Fruit fly (Drosophila melanogaster) whole organism, embryonic: Measurements from ENCODE around the gene CG43796.
A peak's percentile ranks its signal among the peaks of the same experiment; 100 is the strongest.

Experiments
- BtbVII ChIP-seq: fragments of 200-800 bp; sonication (Bioruptor generic); optimal IDR thresholded peaks from 3 replicates; lab custom pipeline; 2017; ENCODE audit warnings: missing biosample characterization, mild to moderate bottlenecking, missing genetic modification characterization
- CG10543 ChIP-seq: fragments of 200-800 bp; sonication (Bioruptor generic); optimal IDR thresholded peaks from 3 replicates; lab custom pipeline; 2017; ENCODE audit warnings: missing biosample characterization, mild to moderate bottlenecking, missing genetic modification characterization, moderate library complexity
- CG11085 ChIP-seq: fragments of 200-800 bp; sonication (Bioruptor generic); IDR thresholded peaks from 2 replicates; pipeline ENCODE4 v1.3.6; 2022; ENCODE audit warnings: missing biosample characterization, missing genetic modification characterization
- CG11456 ChIP-seq: fragments of 200-800 bp; sonication (Bioruptor generic); IDR thresholded peaks from 3 replicates; pipeline ENCODE4 v1.3.6; 2022; ENCODE audit warnings: missing biosample characterization, missing genetic modification characterization
- CG12219 ChIP-seq: fragments of 200-800 bp; sonication (Bioruptor generic); optimal IDR thresholded peaks from 3 replicates; lab custom pipeline; 2018; ENCODE audit warnings: missing biosample characterization, mild to moderate bottlenecking, missing genetic modification characterization
- CG14050 ChIP-seq: fragments of 200-800 bp; sonication (Bioruptor generic); IDR thresholded peaks from 3 replicates; pipeline ENCODE4 v1.3.6; 2022; ENCODE audit warnings: missing biosample characterization, missing genetic modification characterization
- CG16779 ChIP-seq: fragments of 200-800 bp; sonication (Bioruptor generic); IDR thresholded peaks from 2 replicates; pipeline ENCODE4 v1.3.6; 2022; ENCODE audit warnings: missing biosample characterization, missing genetic modification characterization
- CG2199 ChIP-seq: fragments of 200-800 bp; sonication (Bioruptor generic); IDR thresholded peaks from 3 replicates; pipeline ENCODE4 v1.3.6; 2022; ENCODE audit warnings: missing biosample characterization, missing genetic modification characterization
- CG42726 ChIP-seq: fragments of 200-800 bp; sonication (Bioruptor generic); IDR thresholded peaks from 2 replicates; pipeline ENCODE4 v1.3.6; 2022; ENCODE audit warnings: missing biosample characterization, missing genetic modification characterization; ENCODE audit not compliant: partially characterized antibody
- CG4820 ChIP-seq: fragments of 200-800 bp; sonication (Bioruptor generic); optimal IDR thresholded peaks from 3 replicates; lab custom pipeline; 2016; ENCODE audit warnings: missing biosample characterization, missing genetic modification characterization
- CG4854 ChIP-seq: fragments of 200-800 bp; sonication (Bioruptor generic); optimal IDR thresholded peaks from 2 replicates; lab custom pipeline; 2016; ENCODE audit warnings: missing biosample characterization, missing genetic modification characterization, inconsistent platforms
- CG7745 ChIP-seq: fragments of 200-800 bp; sonication (Bioruptor generic); optimal IDR thresholded peaks from 2 replicates; lab custom pipeline; 2018; ENCODE audit warnings: missing biosample characterization, mild to moderate bottlenecking, missing genetic modification characterization, moderate library complexity
- CG7839 ChIP-seq: fragments of 200-800 bp; sonication (Bioruptor generic); optimal IDR thresholded peaks from 3 replicates; lab custom pipeline; 2018; ENCODE audit warnings: missing biosample characterization, mild to moderate bottlenecking, missing genetic modification characterization, moderate library complexity
- CG8944 ChIP-seq: fragments of 200-800 bp; sonication (Bioruptor generic); optimal IDR thresholded peaks from 3 replicates; lab custom pipeline; 2016; ENCODE audit warnings: missing biosample characterization, missing genetic modification characterization
- CG9932 ChIP-seq: fragments of 200-800 bp; sonication (Bioruptor generic); IDR thresholded peaks from 2 replicates; pipeline ENCODE4 v1.3.6; 2022; ENCODE audit warnings: missing biosample characterization, missing genetic modification characterization
- Doc2 ChIP-seq: fragments of 200-800 bp; sonication (Bioruptor generic); IDR thresholded peaks from 2 replicates; pipeline ENCODE4 v1.3.6; 2022; ENCODE audit warnings: missing biosample characterization, missing genetic modification characterization
- Elba2 ChIP-seq: fragments of 200-800 bp; sonication (Bioruptor generic); optimal IDR thresholded peaks from 3 replicates; lab custom pipeline; 2016; ENCODE audit warnings: missing biosample characterization, missing genetic modification characterization
- Mad ChIP-seq: fragments of 200-800 bp; sonication (Bioruptor generic); optimal IDR thresholded peaks from 2 replicates; lab custom pipeline; 2016; ENCODE audit warnings: missing biosample characterization, missing genetic modification characterization
- NC2α ChIP-seq: fragments of 200-800 bp; sonication (Bioruptor generic); optimal IDR thresholded peaks from 2 replicates; lab custom pipeline; 2016; ENCODE audit warnings: missing biosample characterization, missing genetic modification characterization
- NFAT ChIP-seq: fragments of 200-800 bp; sonication (Bioruptor generic); IDR thresholded peaks from 2 replicates; pipeline ENCODE4 v1.3.6; 2022; ENCODE audit warnings: missing biosample characterization, missing genetic modification characterization
- NK7.1 ChIP-seq: fragments of 200-800 bp; sonication (Bioruptor generic); optimal IDR thresholded peaks from 3 replicates; lab custom pipeline; 2016; ENCODE audit warnings: missing biosample characterization, missing genetic modification characterization
- Oaz ChIP-seq: fragments of 200-800 bp; sonication (Bioruptor generic); IDR thresholded peaks from 2 replicates; pipeline ENCODE4 v1.3.6; 2022; ENCODE audit warnings: missing biosample characterization, missing genetic modification characterization
- Six4 ChIP-seq: fragments of 200-800 bp; sonication (Bioruptor generic); optimal IDR thresholded peaks from 2 replicates; lab custom pipeline; 2016; ENCODE audit warnings: missing biosample characterization, missing genetic modification characterization
- Stat92E ChIP-seq, 3 experiments: fragments of >200 bp in 2 of 3; fragments of 200-800 bp in 1 of 3; sonication (Bioruptor generic) in 1 of 3; optimal IDR thresholded peaks; 2 replicates each; lab custom pipeline; 2017 to 2019; ENCODE audit warnings: missing biosample characterization in 3 of 3, missing genetic modification characterization in 3 of 3, mild to moderate bottlenecking in 1 of 3, moderate library complexity in 1 of 3
- Trl ChIP-seq, 3 experiments: fragments of >200 bp in 2 of 3; fragments of 200-800 bp in 1 of 3; sonication (Bioruptor generic) in 1 of 3; optimal IDR thresholded peaks; 2 replicates in 1 of 3; 3 replicates in 2 of 3; lab custom pipeline; 2016 to 2017; ENCODE audit warnings: missing biosample characterization in 1 of 3, missing genetic modification characterization in 1 of 3
- Vsx1 ChIP-seq: fragments of 200-800 bp; sonication (Bioruptor generic); optimal IDR thresholded peaks from 2 replicates; lab custom pipeline; 2017; ENCODE audit warnings: missing biosample characterization, mild to moderate bottlenecking, missing genetic modification characterization, missing genetic modification reagents
- Xbp1 ChIP-seq: fragments of 200-800 bp; sonication (Bioruptor generic); optimal IDR thresholded peaks from 3 replicates; lab custom pipeline; 2016; ENCODE audit warnings: missing biosample characterization, mild to moderate bottlenecking, missing genetic modification characterization
- Xrp1 ChIP-seq: fragments of 200-800 bp; sonication (Bioruptor generic); IDR thresholded peaks from 2 replicates; pipeline ENCODE4 v1.3.6; 2022; ENCODE audit warnings: missing biosample characterization, missing genetic modification characterization
- abd-A ChIP-seq: fragments of 200-800 bp; sonication (Bioruptor generic); optimal IDR thresholded peaks from 3 replicates; lab custom pipeline; 2019; ENCODE audit warnings: missing biosample characterization, mild to moderate bottlenecking, missing genetic modification characterization, moderate library complexity
- az2 ChIP-seq: fragments of 200-800 bp; sonication (Bioruptor generic); optimal IDR thresholded peaks from 3 replicates; lab custom pipeline; 2016; ENCODE audit warnings: missing biosample characterization, missing genetic modification characterization
- bab2 ChIP-seq: fragments of 200-800 bp; sonication (Bioruptor generic); optimal IDR thresholded peaks from 2 replicates; lab custom pipeline; 2016; ENCODE audit warnings: missing biosample characterization, missing genetic modification characterization
- cas ChIP-seq: fragments of 200-800 bp; sonication (Bioruptor generic); IDR thresholded peaks from 2 replicates; pipeline ENCODE4 v1.3.6; 2022; ENCODE audit warnings: missing biosample characterization, missing genetic modification characterization
- dm ChIP-seq: fragments of 200-800 bp; sonication (Bioruptor generic); optimal IDR thresholded peaks from 3 replicates; lab custom pipeline; 2016; ENCODE audit warnings: missing biosample characterization, missing genetic modification characterization
- gcm2 ChIP-seq: fragments of 200-800 bp; sonication (Bioruptor generic); optimal IDR thresholded peaks from 2 replicates; lab custom pipeline; 2016; ENCODE audit warnings: missing biosample characterization, missing genetic modification characterization
- gfzf ChIP-seq: fragments of 200-800 bp; sonication (Bioruptor generic); optimal IDR thresholded peaks from 2 replicates; lab custom pipeline; 2016; ENCODE audit warnings: missing biosample characterization, mild to moderate bottlenecking, missing genetic modification characterization, moderate library complexity
- grau ChIP-seq: fragments of 200-800 bp; optimal IDR thresholded peaks from 3 replicates; lab custom pipeline; 2019; ENCODE audit warnings: missing biosample characterization, mild to moderate bottlenecking, missing genetic modification characterization, moderate library complexity
- kay ChIP-seq: fragments of 200-800 bp; sonication (Bioruptor generic); optimal IDR thresholded peaks from 2 replicates; lab custom pipeline; 2016; ENCODE audit warnings: missing biosample characterization, missing genetic modification characterization
- ken ChIP-seq: fragments of 200-800 bp; sonication (Bioruptor generic); IDR thresholded peaks from 3 replicates; pipeline ENCODE4 v1.3.6; 2022; ENCODE audit warnings: missing biosample characterization, missing genetic modification characterization
- knrl ChIP-seq: fragments of 200-800 bp; sonication (Bioruptor generic); IDR thresholded peaks from 3 replicates; pipeline ENCODE4 v1.3.6; 2022; ENCODE audit warnings: missing biosample characterization, missing genetic modification characterization; ENCODE audit not compliant: partially characterized antibody
- lbe ChIP-seq: fragments of 200-800 bp; sonication (Bioruptor generic); optimal IDR thresholded peaks from 2 replicates; lab custom pipeline; 2016; ENCODE audit warnings: missing biosample characterization, mild to moderate bottlenecking, missing genetic modification characterization
- nmo ChIP-seq: fragments of 200-800 bp; sonication (Bioruptor generic); optimal IDR thresholded peaks from 2 replicates; lab custom pipeline; 2018; ENCODE audit warnings: missing biosample characterization, mild to moderate bottlenecking, missing genetic modification characterization, moderate library complexity
- oc ChIP-seq: fragments of 200-800 bp; sonication (Bioruptor generic); optimal IDR thresholded peaks from 2 replicates; lab custom pipeline; 2018; ENCODE audit warnings: missing biosample characterization, mild to moderate bottlenecking, missing genetic modification characterization, moderate library complexity
- ro ChIP-seq: fragments of 200-800 bp; sonication (Bioruptor generic); IDR thresholded peaks from 2 replicates; pipeline ENCODE4 v1.3.6; 2022; ENCODE audit warnings: missing biosample characterization, missing genetic modification characterization
- row ChIP-seq: fragments of 200-800 bp; sonication (Bioruptor generic); IDR thresholded peaks from 3 replicates; pipeline ENCODE4 v1.3.6; 2022; ENCODE audit warnings: missing biosample characterization, missing genetic modification characterization
- sens-2 ChIP-seq: fragments of 200-800 bp; sonication (Bioruptor generic); IDR thresholded peaks from 2 replicates; pipeline ENCODE4 v1.3.6; 2022; ENCODE audit warnings: missing biosample characterization, missing genetic modification characterization
- seq ChIP-seq: fragments of 200-800 bp; sonication (Bioruptor generic); IDR thresholded peaks from 2 replicates; pipeline ENCODE4 v1.3.6; 2022; ENCODE audit warnings: missing biosample characterization, missing genetic modification characterization
- unpg ChIP-seq: fragments of 200-800 bp; sonication (Bioruptor generic); optimal IDR thresholded peaks from 3 replicates; lab custom pipeline; 2018; ENCODE audit warnings: missing biosample characterization, mild to moderate bottlenecking, missing genetic modification characterization, moderate library complexity
- zfh2 ChIP-seq: fragments of 200-800 bp; sonication (Bioruptor generic); optimal IDR thresholded peaks from 2 replicates; lab custom pipeline; 2016; ENCODE audit warnings: missing biosample characterization, missing genetic modification characterization

The CG43796 gene

DNA sequence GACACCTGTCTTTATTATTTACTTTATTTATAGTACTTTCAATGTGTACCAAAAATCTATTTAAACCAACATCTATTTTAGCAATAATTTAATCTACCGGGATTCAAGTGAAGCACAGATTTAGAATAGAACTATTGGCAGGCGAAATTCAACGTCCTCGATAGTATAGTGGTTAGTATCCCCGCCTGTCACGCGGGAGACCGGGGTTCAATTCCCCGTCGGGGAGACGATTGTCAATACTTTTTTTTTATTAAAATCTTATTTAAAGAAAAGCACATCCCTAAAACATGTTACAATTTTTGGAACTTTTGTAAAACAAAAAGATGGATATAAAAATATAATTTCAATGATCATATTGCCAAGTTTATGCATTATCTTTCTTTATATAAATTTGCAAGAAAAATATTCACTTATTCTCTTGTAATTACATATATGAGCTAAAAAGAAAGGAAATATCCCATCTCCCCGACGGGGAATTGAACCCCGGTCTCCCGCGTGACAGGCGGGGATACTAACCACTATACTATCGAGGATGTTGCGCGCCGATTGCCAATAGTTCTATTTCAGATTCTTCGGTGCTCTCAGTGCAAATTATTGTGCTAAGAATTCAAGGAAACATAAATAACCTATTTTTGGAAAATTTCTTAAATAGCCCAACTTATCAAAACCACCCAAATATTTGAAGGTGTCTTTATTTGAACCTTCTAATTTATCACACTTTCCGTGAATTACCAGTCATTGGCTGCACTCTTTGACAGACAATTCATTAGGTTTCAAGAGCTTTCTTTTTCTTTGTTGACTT is at the start of gene CG43796 (continued):
- TF ChIP-seq Mad (GFP tag; lab: Kevin White, UChicago) = no peak
- TF ChIP-seq cas (GFP tag; lab: Robert Waterston, UW) = no peak
- no peak for TF ChIP-seq gfzf (GFP tag; lab: Kevin White, UChicago)
- TF ChIP-seq Stat92E (GFP tag; optimal IDR thresholded peaks at IDR 0.05; lab: Kevin White, UChicago) = peak in 1 of 3 experiments; percentile 31
- no peak for TF ChIP-seq gcm2 (GFP tag; lab: Kevin White, UChicago)
- TF ChIP-seq knrl (GFP tag; lab: Robert Waterston, UW) = peak; percentile 51; the same call in 1 of the 3 replicates
- TF ChIP-seq Oaz (GFP tag; lab: Robert Waterston, UW) = no peak
- TF ChIP-seq CG7745 (tag; lab: Kevin White, UChicago) = no peak
- TF ChIP-seq CG42726 (GFP tag; lab: Robert Waterston, UW) = peak; percentile 41
- TF ChIP-seq CG11456 (GFP tag; lab: Robert Waterston, UW) = no peak
- 0 out of 2 replicates have a peak, but pooled peaks have one; percentile 14 for TF ChIP-seq Xrp1 (GFP tag; lab: Robert Waterston, UW)

DNA sequence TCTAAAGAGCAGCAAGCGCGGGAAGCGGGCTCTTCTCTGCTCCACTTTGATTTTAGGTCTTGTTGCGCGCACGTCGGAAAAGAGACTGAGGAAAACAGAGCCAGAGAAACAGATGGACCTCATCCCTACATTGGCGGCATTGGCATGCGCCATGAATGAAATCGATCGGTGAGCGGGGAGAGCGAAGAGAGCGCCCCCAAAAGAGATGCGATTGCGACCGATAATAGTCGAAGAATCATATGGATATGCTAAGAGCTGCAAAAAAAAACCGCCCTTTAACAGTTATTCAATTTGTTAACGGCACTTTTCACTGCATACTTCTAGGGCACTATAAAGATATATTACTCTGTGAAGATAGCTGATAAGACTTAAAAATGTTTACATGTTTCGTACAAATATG is 48.7 kb upstream of the CG43796 start, which contains the start of gene grk:
grk (minus strand) TSS at position 87 of the 400 bp plus-strand sequence.
- no peak for TF ChIP-seq CG16779 (GFP tag; lab: Robert Waterston, UW)
- TF ChIP-seq oc (tag; lab: Kevin White, UChicago) = no peak
- TF ChIP-seq row (GFP tag; lab: Robert Waterston, UW) = no peak
- no peak for TF ChIP-seq Xbp1 (GFP tag; lab: Kevin White, UChicago)
- TF ChIP-seq unpg (GFP tag; lab: Kevin White, UChicago) = no peak
- TF ChIP-seq grau (tag; lab: Kevin White, UChicago) = no peak
- TF ChIP-seq nmo (GFP tag; lab: Kevin White, UChicago) = no peak
- TF ChIP-seq NK7.1 = no peak
- TF ChIP-seq CG8944 = no peak
- TF ChIP-seq CG12219 (GFP tag; lab: Kevin White, UChicago) = no peak
- no peak for TF ChIP-seq bab2 (GFP tag; lab: Kevin White, UChicago)
- no peak for TF ChIP-seq lbe (GFP tag; lab: Kevin White, UChicago)
- TF ChIP-seq BtbVII (GFP tag; lab: Kevin White, UChicago) = no peak
- TF ChIP-seq NFAT (GFP tag; lab: Robert Waterston, UW) = 0 out of 2 replicates have a peak, but pooled peaks have one; percentile 28
- no peak for TF ChIP-seq NC2α (GFP tag; lab: Kevin White, UChicago)
- TF ChIP-seq seq (GFP tag; lab: Robert Waterston, UW) = no peak
- TF ChIP-seq CG9932 (GFP tag; lab: Robert Waterston, UW) = no peak
- TF ChIP-seq Doc2 (GFP tag; lab: Robert Waterston, UW) = no peak
- no peak for TF ChIP-seq CG4820 (GFP tag; lab: Kevin White, UChicago)
- no peak for TF ChIP-seq ro (GFP tag; lab: Robert Waterston, UW)
- no peak for TF ChIP-seq CG14050 (GFP tag; lab: Robert Waterston, UW)
- TF ChIP-seq zfh2 (GFP tag; lab: Kevin White, UChicago) = no peak
- TF ChIP-seq CG4854 (GFP tag; lab: Kevin White, UChicago) = no peak
- TF ChIP-seq Elba2 = no peak
- TF ChIP-seq az2 (GFP tag; lab: Kevin White, UChicago) = no peak
- TF ChIP-seq abd-A = no peak
- TF ChIP-seq Trl (optimal IDR thresholded peaks at IDR 0.05; lab: Kevin White, UChicago) = peak; percentile 55 to 60
- no peak for TF ChIP-seq Trl (GFP tag; optimal IDR thresholded peaks at IDR 0.05; lab: Kevin White, UChicago)
- no peak for TF ChIP-seq sens-2
- TF ChIP-seq gfzf (GFP tag; lab: Kevin White, UChicago) = no peak
- no peak for TF ChIP-seq kay (GFP tag; lab: Kevin White, UChicago)
- TF ChIP-seq CG7839 (tag; lab: Kevin White, UChicago) = no peak
- no peak for TF ChIP-seq ken (GFP tag; lab: Robert Waterston, UW)
- TF ChIP-seq Vsx1 (GFP tag; lab: Kevin White, UChicago) = no peak
- peak; percentile 78; the same call in 2 of the 3 replicates for TF ChIP-seq CG2199 (GFP tag; lab: Robert Waterston, UW)
- no peak for TF ChIP-seq Six4 (GFP tag; lab: Kevin White, UChicago)
- no peak for TF ChIP-seq dm (GFP tag; lab: Kevin White, UChicago)
- no peak for TF ChIP-seq CG11085 (GFP tag; lab: Robert Waterston, UW)
- TF ChIP-seq CG10543 = no peak
